Worm (Caenorhabditis elegans) whole organism, L1 larva: ENCODE results near the gene nlp-7.
A peak's percentile ranks its signal among the peaks of the same experiment; 100 is the strongest.

ENCODE experiments used
- C16A3.4 ChIP-seq: fragments of 150-350 bp; optimal IDR thresholded peaks from 2 replicates; lab custom pipeline; 2014; ENCODE audit warnings: missing biosample characterization, missing genetic modification characterization
- F16B12.6 ChIP-seq: fragments of 150-350 bp; optimal IDR thresholded peaks from 2 replicates; lab custom pipeline; 2014; ENCODE audit warnings: missing biosample characterization, missing genetic modification characterization
- aha-1 ChIP-seq: fragments of 150-350 bp; optimal IDR thresholded peaks from 2 replicates; lab custom pipeline; 2014; ENCODE audit warnings: missing biosample characterization, missing genetic modification characterization
- aly-2 ChIP-seq: fragments of 150-350 bp; optimal IDR thresholded peaks from 2 replicates; lab custom pipeline; 2014; ENCODE audit warnings: missing biosample characterization, missing genetic modification characterization
- ama-1 ChIP-seq: fragments of 150-350 bp; optimal IDR thresholded peaks from 2 replicates; lab custom pipeline; 2014
- blmp-1 ChIP-seq: fragments of 150-350 bp; optimal IDR thresholded peaks from 2 replicates; lab custom pipeline; 2014; ENCODE audit warnings: missing biosample characterization, missing genetic modification characterization
- ceh-8 ChIP-seq: fragments of 200-800 bp; sonication (Bioruptor generic); optimal IDR thresholded peaks from 2 replicates; lab custom pipeline; 2018; ENCODE audit warnings: mild to moderate bottlenecking, missing genetic modification characterization, moderate library complexity, missing compliant biosample characterization
- ceh-82 ChIP-seq, 3 experiments: fragments of 150-350 bp in 1 of 3; sonication (generic microtip) in 2 of 3; optimal IDR thresholded peaks; 2 replicates each; lab custom pipeline; 2014 to 2017; ENCODE audit warnings: missing biosample characterization in 3 of 3, missing genetic modification characterization in 3 of 3
- ceh-88 ChIP-seq: fragments of 200-800 bp; sonication (Bioruptor generic); IDR thresholded peaks from 2 replicates; pipeline ENCODE4 v1.3.6; 2022; ENCODE audit warnings: missing genetic modification characterization, missing compliant biosample characterization
- ces-1 ChIP-seq: fragments of 150-350 bp; optimal IDR thresholded peaks from 2 replicates; lab custom pipeline; 2014; ENCODE audit warnings: missing biosample characterization, missing genetic modification reagents, missing genetic modification characterization
- dsc-1 ChIP-seq: sonication (generic microtip); optimal IDR thresholded peaks from 2 replicates; lab custom pipeline; 2016; ENCODE audit warnings: mild to moderate bottlenecking, missing genetic modification characterization, missing compliant biosample characterization
- efl-1 ChIP-seq, 4 experiments: fragments of 150-350 bp; optimal IDR thresholded peaks in 3 of 4; peaks in 1 of 4; 1 replicate in 1 of 4; 2 replicates in 3 of 4; lab custom pipeline; 2014; ENCODE audit warnings: missing biosample characterization in 2 of 4, missing genetic modification characterization in 2 of 4, missing genetic modification reagents in 2 of 4
- egl-13 ChIP-seq: sonication (generic microtip); optimal IDR thresholded peaks from 2 replicates; lab custom pipeline; 2016; ENCODE audit warnings: missing genotype, missing genetic modification reagents, missing genetic modification characterization, missing compliant biosample characterization
- egl-27 ChIP-seq, 2 experiments: fragments of 150-350 bp in 1 of 2; sonication (generic microtip); optimal IDR thresholded peaks; 3 replicates each; lab custom pipeline; 2017 to 2018; ENCODE audit warnings: missing biosample characterization in 2 of 2, missing genetic modification characterization in 2 of 2, missing genetic modification reagents in 2 of 2
- elt-2 ChIP-seq: sonication (generic microtip); optimal IDR thresholded peaks from 2 replicates; lab custom pipeline; 2016; ENCODE audit warnings: missing genetic modification characterization, mild to moderate bottlenecking, inconsistent platforms, missing compliant biosample characterization, missing genetic modification reagents
- elt-3 ChIP-seq, 6 experiments: fragments of 150-350 bp in 1 of 6; sonication (generic microtip); optimal IDR thresholded peaks; 2 replicates each; lab custom pipeline; 2017 to 2018; ENCODE audit warnings: missing biosample characterization in 6 of 6, missing genetic modification characterization in 6 of 6, inconsistent platforms in 1 of 6
- ets-5 ChIP-seq: fragments of 200-800 bp; sonication (Bioruptor generic); IDR thresholded peaks from 2 replicates; pipeline ENCODE4 v1.3.6; 2022; ENCODE audit warnings: missing genetic modification characterization, missing compliant biosample characterization
- fkh-10 ChIP-seq: sonication (generic microtip); optimal IDR thresholded peaks from 2 replicates; lab custom pipeline; 2017; ENCODE audit warnings: missing biosample characterization, missing genetic modification reagents, missing genetic modification characterization
- fkh-4 ChIP-seq: sonication (generic microtip); optimal IDR thresholded peaks from 2 replicates; lab custom pipeline; 2016; ENCODE audit warnings: missing compliant biosample characterization, missing genetic modification characterization, borderline replicate concordance
- grh-1 ChIP-seq: fragments of 200-800 bp; sonication (Bioruptor generic); IDR thresholded peaks from 2 replicates; pipeline ENCODE4 v1.3.6; 2022; ENCODE audit warnings: missing genetic modification reagents, missing genetic modification characterization, missing compliant biosample characterization
- hlh-17 ChIP-seq: fragments of 200-800 bp; sonication (Bioruptor generic); optimal IDR thresholded peaks from 2 replicates; lab custom pipeline; 2018; ENCODE audit warnings: missing genetic modification characterization, mild to moderate bottlenecking, missing compliant biosample characterization, moderate library complexity, borderline replicate concordance
- hlh-4 ChIP-seq: sonication (generic microtip); optimal IDR thresholded peaks from 2 replicates; lab custom pipeline; 2016; ENCODE audit warnings: mild to moderate bottlenecking, missing genetic modification characterization, missing compliant biosample characterization
- hpl-2 ChIP-seq: fragments of 150-350 bp; optimal IDR thresholded peaks from 2 replicates; lab custom pipeline; 2014; ENCODE audit warnings: missing biosample characterization, missing genetic modification reagents, missing genetic modification characterization
- isw-1 ChIP-seq: fragments of 200-800 bp; sonication (Bioruptor generic); IDR thresholded peaks from 2 replicates; pipeline ENCODE4 v1.3.6; 2022; ENCODE audit warnings: missing genetic modification characterization, missing compliant biosample characterization
- lin-13 ChIP-seq: fragments of 150-350 bp; optimal IDR thresholded peaks from 2 replicates; lab custom pipeline; 2014; ENCODE audit warnings: missing biosample characterization, missing genetic modification reagents, missing genetic modification characterization
- lin-14 ChIP-seq: fragments of 200-800 bp; sonication (Bioruptor generic); optimal IDR thresholded peaks from 2 replicates; lab custom pipeline; 2018; ENCODE audit warnings: mild to moderate bottlenecking, missing genetic modification characterization, moderate library complexity, missing compliant biosample characterization
- lin-39 ChIP-seq: fragments of 150-350 bp; optimal IDR thresholded peaks from 2 replicates; lab custom pipeline; 2014; ENCODE audit warnings: missing biosample characterization, missing genetic modification reagents, missing genetic modification characterization
- mab-9 ChIP-seq: fragments of 200-800 bp; sonication (Bioruptor generic); IDR thresholded peaks from 2 replicates; pipeline ENCODE4 v1.3.6; 2022; ENCODE audit warnings: missing genetic modification reagents, missing genetic modification characterization, missing compliant biosample characterization
- mdl-1 ChIP-seq, 2 experiments: fragments of 150-350 bp; optimal IDR thresholded peaks; 2 replicates each; lab custom pipeline; 2014 to 2017; ENCODE audit warnings: missing biosample characterization in 2 of 2, missing genetic modification characterization in 2 of 2, inconsistent platforms in 1 of 2
- mef-2 ChIP-seq: fragments of 150-350 bp; optimal IDR thresholded peaks from 2 replicates; lab custom pipeline; 2014; ENCODE audit warnings: missing biosample characterization, missing genetic modification characterization
- mep-1 ChIP-seq: fragments of 150-350 bp; optimal IDR thresholded peaks from 2 replicates; lab custom pipeline; 2014; ENCODE audit warnings: missing biosample characterization, missing genetic modification characterization
- nhr-11 ChIP-seq: fragments of 150-350 bp; optimal IDR thresholded peaks from 2 replicates; lab custom pipeline; 2014; ENCODE audit warnings: missing biosample characterization, missing genetic modification characterization
- nhr-12 ChIP-seq: sonication (generic microtip); optimal IDR thresholded peaks from 2 replicates; lab custom pipeline; 2017; ENCODE audit warnings: missing biosample characterization, missing genetic modification characterization
- nhr-20 ChIP-seq: sonication (generic microtip); optimal IDR thresholded peaks from 2 replicates; lab custom pipeline; 2016; ENCODE audit warnings: mild to moderate bottlenecking, missing genetic modification characterization, missing compliant biosample characterization
- nhr-71 ChIP-seq: sonication (generic microtip); optimal IDR thresholded peaks from 2 replicates; lab custom pipeline; 2016; ENCODE audit warnings: mild to moderate bottlenecking, missing genetic modification characterization, moderate library complexity, missing compliant biosample characterization
- nhr-84 ChIP-seq: sonication (generic microtip); optimal IDR thresholded peaks from 2 replicates; lab custom pipeline; 2017; ENCODE audit warnings: missing biosample characterization, missing genetic modification characterization
- pag-3 ChIP-seq: sonication (generic microtip); optimal IDR thresholded peaks from 2 replicates; lab custom pipeline; 2017; ENCODE audit warnings: missing genetic modification characterization, mild to moderate bottlenecking, missing compliant biosample characterization, antibody characterized with exemption, borderline replicate concordance; ENCODE audit not compliant: insufficient read depth
- pqm-1 ChIP-seq: sonication (generic microtip); optimal IDR thresholded peaks from 3 replicates; lab custom pipeline; 2017; ENCODE audit warnings: missing biosample characterization, missing genetic modification characterization
- rnt-1 ChIP-seq: sonication (generic microtip); optimal IDR thresholded peaks from 2 replicates; lab custom pipeline; 2016; ENCODE audit warnings: mild to moderate bottlenecking, missing genetic modification characterization, moderate library complexity, missing compliant biosample characterization
- snpc-4 ChIP-seq: fragments of 150-350 bp; optimal IDR thresholded peaks from 2 replicates; lab custom pipeline; 2014; ENCODE audit warnings: missing biosample characterization, missing genetic modification characterization
- snu-23 ChIP-seq: sonication (generic microtip); optimal IDR thresholded peaks from 2 replicates; lab custom pipeline; 2016; ENCODE audit warnings: missing genetic modification characterization, missing compliant biosample characterization
- sptf-1 ChIP-seq: fragments of 150-350 bp; optimal IDR thresholded peaks from 2 replicates; lab custom pipeline; 2014; ENCODE audit warnings: missing biosample characterization, missing genetic modification characterization
- sup-37 ChIP-seq: fragments of 200-800 bp; sonication (Bioruptor generic); optimal IDR thresholded peaks from 2 replicates; lab custom pipeline; 2018; ENCODE audit warnings: mild to moderate bottlenecking, missing genetic modification characterization, missing compliant biosample characterization
- swsn-7 ChIP-seq: sonication (generic microtip); optimal IDR thresholded peaks from 2 replicates; lab custom pipeline; 2016; ENCODE audit warnings: missing genetic modification characterization, missing compliant biosample characterization
- unc-130 ChIP-seq: fragments of 150-350 bp; optimal IDR thresholded peaks from 2 replicates; lab custom pipeline; 2017; ENCODE audit warnings: missing biosample characterization, missing genetic modification characterization, inconsistent platforms
- unc-62 ChIP-seq: fragments of 150-350 bp; optimal IDR thresholded peaks from 2 replicates; lab custom pipeline; 2014; ENCODE audit warnings: missing biosample characterization, missing genetic modification reagents, missing genetic modification characterization
- unc-86 ChIP-seq: sonication (generic microtip); optimal IDR thresholded peaks from 2 replicates; lab custom pipeline; 2016; ENCODE audit warnings: missing genetic modification characterization, missing compliant biosample characterization
- unc-98 ChIP-seq: fragments of 200-800 bp; sonication (Bioruptor generic); IDR thresholded peaks from 2 replicates; pipeline ENCODE4 v1.3.6; 2022; ENCODE audit warnings: missing genetic modification characterization, missing compliant biosample characterization
- vab-15 ChIP-seq: sonication (generic microtip); optimal IDR thresholded peaks from 2 replicates; lab custom pipeline; 2017; ENCODE audit warnings: missing genotype, mild to moderate bottlenecking, missing genetic modification characterization, missing compliant biosample characterization
- xbp-1 ChIP-seq: sonication (generic microtip); optimal IDR thresholded peaks from 2 replicates; lab custom pipeline; 2016; ENCODE audit warnings: missing genetic modification characterization, missing compliant biosample characterization
- zag-1 ChIP-seq: fragments of 150-350 bp; optimal IDR thresholded peaks from 2 replicates; lab custom pipeline; 2014; ENCODE audit warnings: missing biosample characterization, missing genetic modification characterization
- zip-4 ChIP-seq: fragments of 200-800 bp; sonication (Bioruptor generic); optimal IDR thresholded peaks from 2 replicates; lab custom pipeline; 2018; ENCODE audit warnings: mild to moderate bottlenecking, missing genetic modification characterization, moderate library complexity, missing compliant biosample characterization
- ztf-11 ChIP-seq, 2 experiments: sonication (generic microtip); optimal IDR thresholded peaks; 2 replicates each; lab custom pipeline; 2016 to 2017; ENCODE audit warnings: missing genetic modification characterization in 2 of 2, missing biosample characterization in 1 of 2, missing compliant biosample characterization in 1 of 2

The nlp-7 gene

ce11 chrX:8605005-8605404, 12.0 kb downstream of the nlp-7 start, which contains the start of the genes H35N09.2 and H35N09.1 (continued):
- TF ChIP-seq pqm-1 (no peak), elt-2 (no peak), ceh-8 (no peak), egl-13 (no peak), egl-27 (tag; optimal IDR thresholded peaks at IDR 0.05; lab: Kevin White, UChicago) (no peak), snu-23 (peak; percentile 61), F16B12.6 (tag; lab: Kevin White, UChicago) (peak; percentile 88), ets-5 (no peak), lin-13 (GFP tag; lab: Kevin White, UChicago) (peak; percentile 36), snpc-4 (no peak), fkh-10 (GFP tag; lab: Kevin White, UChicago) (no peak), C16A3.4 (peak; percentile 58), efl-1 (optimal IDR thresholded peaks at IDR 0.05; lab: Kevin White, UChicago) (peak; percentile 50 to 55), efl-1 (GFP tag; optimal IDR thresholded peaks at IDR 0.05 in 1 of 2; lab: Kevin White, UChicago) (peak; percentile 47 to 66), nhr-11 (tag; lab: Kevin White, UChicago) (no peak), xbp-1 (tag; lab: Kevin White, UChicago) (peak; percentile 33), pag-3 (tag; lab: Kevin White, UChicago) (no peak), dsc-1 (tag; lab: Kevin White, UChicago) (no peak), mep-1 (tag; lab: Kevin White, UChicago) (peak; percentile 69), ceh-88 (GFP tag; lab: Robert Waterston, UW) (no peak), zip-4 (GFP tag; lab: Kevin White, UChicago) (no peak), zag-1 (tag; lab: Kevin White, UChicago) (no peak), elt-3 (tag; optimal IDR thresholded peaks at IDR 0.05; lab: Kevin White, UChicago) (no peak), hlh-17 (GFP tag; lab: Kevin White, UChicago) (no peak), ama-1 (no peak), sptf-1 (tag; lab: Kevin White, UChicago) (no peak), unc-62 (GFP tag; lab: Kevin White, UChicago) (no peak), mab-9 (GFP tag; lab: Robert Waterston, UW) (no peak), ceh-82 (tag; optimal IDR thresholded peaks at IDR 0.05; lab: Kevin White, UChicago) (peak in 2 of 3 experiments; percentile 4 to 51), aha-1 (tag; lab: Kevin White, UChicago) (no peak), blmp-1 (peak; percentile 35), lin-14 (GFP tag; lab: Kevin White, UChicago) (peak; percentile 71), unc-98 (GFP tag; lab: Robert Waterston, UW) (no peak), vab-15 (tag; lab: Kevin White, UChicago) (no peak), unc-86 (tag; lab: Kevin White, UChicago) (no peak), sup-37 (no peak), mef-2 (tag; lab: Kevin White, UChicago) (no peak), grh-1 (GFP tag; lab: Robert Waterston, UW) (no peak), fkh-4 (tag; lab: Kevin White, UChicago) (no peak), unc-130 (tag; lab: Kevin White, UChicago) (peak; percentile 12), aly-2 (tag; lab: Kevin White, UChicago) (no peak), nhr-71 (tag; lab: Kevin White, UChicago) (peak; percentile 49), isw-1 (GFP tag; lab: Robert Waterston, UW) (no peak), ces-1 (GFP tag; lab: Kevin White, UChicago) (no peak), nhr-84 (tag; lab: Kevin White, UChicago) (no peak), rnt-1 (tag; lab: Kevin White, UChicago) (peak; percentile 34), hpl-2 (GFP tag; lab: Kevin White, UChicago) (no peak), ztf-11 (tag; optimal IDR thresholded peaks at IDR 0.05; lab: Kevin White, UChicago) (no peak), nhr-20 (tag; lab: Kevin White, UChicago) (peak; percentile 56), hlh-4 (no peak), lin-39 (no peak), swsn-7 (tag; lab: Kevin White, UChicago) (peak; percentile 30), mdl-1 (tag; optimal IDR thresholded peaks at IDR 0.05; lab: Kevin White, UChicago) (peak in 1 of 2 experiments; percentile 38), nhr-12 (tag; lab: Kevin White, UChicago) (no peak)
